Worm (Caenorhabditis elegans) whole organism, late embryonic: Measurements from ENCODE around the gene Y116A8B.1.

ENCODE experiments used
- K02D7.2 ChIP-seq: sonication (generic microtip); optimal IDR thresholded peaks from 2 replicates; lab custom pipeline; 2017; ENCODE audit warnings: mild to moderate bottlenecking, missing genetic modification characterization, missing compliant biosample characterization
- K09A11.1 ChIP-seq: sonication (generic microtip); optimal IDR thresholded peaks from 2 replicates; lab custom pipeline; 2017; ENCODE audit warnings: antibody characterized with exemption, mild to moderate bottlenecking, missing genetic modification characterization, missing compliant biosample characterization; ENCODE audit not compliant: insufficient read depth
- Y22D7AL.16 ChIP-seq: sonication (generic microtip); optimal IDR thresholded peaks from 2 replicates; lab custom pipeline; 2016; ENCODE audit warnings: missing genetic modification characterization, missing compliant biosample characterization
- ahr-1 ChIP-seq: sonication (generic microtip); optimal IDR thresholded peaks from 2 replicates; lab custom pipeline; 2016; ENCODE audit warnings: missing genetic modification characterization, missing compliant biosample characterization
- ceh-18 ChIP-seq: sonication (generic microtip); optimal IDR thresholded peaks from 2 replicates; lab custom pipeline; 2016; ENCODE audit warnings: missing genetic modification characterization, missing compliant biosample characterization
- ceh-19 ChIP-seq: fragments of 200-800 bp; sonication (Bioruptor generic); optimal IDR thresholded peaks from 2 replicates; lab custom pipeline; 2018; ENCODE audit warnings: mild to moderate bottlenecking, missing genetic modification characterization, missing compliant biosample characterization
- ceh-22 ChIP-seq: sonication (generic microtip); optimal IDR thresholded peaks from 2 replicates; lab custom pipeline; 2017; ENCODE audit warnings: missing biosample characterization, missing genetic modification characterization
- ceh-48 ChIP-seq: sonication (generic microtip); optimal IDR thresholded peaks from 2 replicates; lab custom pipeline; 2016; ENCODE audit warnings: missing genetic modification characterization, inconsistent platforms, missing compliant biosample characterization
- ceh-6 ChIP-seq: fragments of 200-800 bp; sonication (Bioruptor generic); optimal IDR thresholded peaks from 2 replicates; lab custom pipeline; 2018; ENCODE audit warnings: mild to moderate bottlenecking, missing genetic modification characterization, missing compliant biosample characterization
- che-1 ChIP-seq: sonication (generic microtip); optimal IDR thresholded peaks from 2 replicates; lab custom pipeline; 2016; ENCODE audit warnings: mild to moderate bottlenecking, missing genetic modification characterization, missing compliant biosample characterization
- dmd-4 ChIP-seq: sonication (generic microtip); optimal IDR thresholded peaks from 2 replicates; lab custom pipeline; 2016; ENCODE audit warnings: borderline replicate concordance, missing genetic modification characterization, missing compliant biosample characterization
- elt-2 ChIP-seq: sonication (generic microtip); optimal IDR thresholded peaks from 2 replicates; lab custom pipeline; 2016; ENCODE audit warnings: missing genetic modification reagents, missing genetic modification characterization, missing compliant biosample characterization
- elt-4 ChIP-seq: sonication (generic microtip); optimal IDR thresholded peaks from 2 replicates; lab custom pipeline; 2016; ENCODE audit warnings: missing genetic modification characterization, missing compliant biosample characterization
- ets-4 ChIP-seq: sonication (generic microtip); optimal IDR thresholded peaks from 2 replicates; lab custom pipeline; 2016; ENCODE audit warnings: missing genetic modification characterization, missing compliant biosample characterization
- gmeb-2 ChIP-seq: sonication (generic microtip); optimal IDR thresholded peaks from 2 replicates; lab custom pipeline; 2016; ENCODE audit warnings: missing genetic modification characterization, inconsistent platforms, missing compliant biosample characterization
- hlh-8 ChIP-seq: sonication (generic microtip); optimal IDR thresholded peaks from 2 replicates; lab custom pipeline; 2016; ENCODE audit warnings: missing genotype, missing genetic modification characterization, missing compliant biosample characterization
- lim-6 ChIP-seq: sonication (generic microtip); optimal IDR thresholded peaks from 2 replicates; lab custom pipeline; 2016; ENCODE audit warnings: missing genetic modification characterization, missing compliant biosample characterization
- nhr-11 ChIP-seq: fragments of 150-350 bp; optimal IDR thresholded peaks from 2 replicates; lab custom pipeline; 2014; ENCODE audit warnings: missing biosample characterization, missing genetic modification characterization
- pat-9 ChIP-seq: fragments of 200-800 bp; sonication (Bioruptor generic); optimal IDR thresholded peaks from 2 replicates; lab custom pipeline; 2018; ENCODE audit warnings: mild to moderate bottlenecking, missing genetic modification characterization, moderate library complexity, missing compliant biosample characterization
- pqm-1 ChIP-seq: sonication (generic microtip); optimal IDR thresholded peaks from 2 replicates; lab custom pipeline; 2016; ENCODE audit warnings: missing genetic modification characterization, missing compliant biosample characterization
- pros-1 ChIP-seq: fragments of 150-350 bp; optimal IDR thresholded peaks from 2 replicates; lab custom pipeline; 2014; ENCODE audit warnings: missing biosample characterization, missing genetic modification reagents, missing genetic modification characterization
- ref-2 ChIP-seq: sonication (generic microtip); optimal IDR thresholded peaks from 2 replicates; lab custom pipeline; 2016; ENCODE audit warnings: missing genetic modification characterization, missing compliant biosample characterization
- sox-4 ChIP-seq: sonication (generic microtip); optimal IDR thresholded peaks from 2 replicates; lab custom pipeline; 2017; ENCODE audit warnings: mild to moderate bottlenecking, missing genetic modification characterization, inconsistent platforms, missing compliant biosample characterization
- syd-9 ChIP-seq: sonication (generic microtip); optimal IDR thresholded peaks from 2 replicates; lab custom pipeline; 2016; ENCODE audit warnings: mild to moderate bottlenecking, missing genetic modification characterization, moderate library complexity, missing compliant biosample characterization
- tbx-2 ChIP-seq: sonication (generic microtip); optimal IDR thresholded peaks from 2 replicates; lab custom pipeline; 2016; ENCODE audit warnings: missing genetic modification characterization, missing compliant biosample characterization
- unc-42 ChIP-seq: sonication (generic microtip); optimal IDR thresholded peaks from 2 replicates; lab custom pipeline; 2016; ENCODE audit warnings: missing genotype, missing genetic modification characterization, missing compliant biosample characterization
- unc-55 ChIP-seq: sonication (generic microtip); optimal IDR thresholded peaks from 2 replicates; lab custom pipeline; 2017; ENCODE audit warnings: missing biosample characterization, missing genetic modification reagents, missing genetic modification characterization
- unc-86 ChIP-seq: sonication (generic microtip); optimal IDR thresholded peaks from 2 replicates; lab custom pipeline; 2016; ENCODE audit warnings: missing genetic modification characterization, missing compliant biosample characterization
- ztf-16 ChIP-seq: sonication (generic microtip); optimal IDR thresholded peaks from 2 replicates; lab custom pipeline; 2017; ENCODE audit warnings: missing genetic modification characterization, missing compliant biosample characterization

Y116A8B.1 gene

ce11 chrIV:17233494-17233893 is 17.3 kb downstream of the Y116A8B.1 start:
- TF ChIP-seq elt-4 (tag; lab: Kevin White, UChicago) (no peak), ets-4 (tag; lab: Kevin White, UChicago) (no peak), ceh-22 (tag; lab: Kevin White, UChicago) (no peak), ahr-1 (tag; lab: Kevin White, UChicago) (no peak), unc-42 (tag; lab: Kevin White, UChicago) (peak; percentile 94), ceh-48 (no peak)

ce11 chrIV:17237029-17237428 is 20.9 kb downstream of the Y116A8B.1 start:
- peak; percentile 34 for TF ChIP-seq unc-42 (tag; lab: Kevin White, UChicago)
- no peak for TF ChIP-seq che-1 (tag; lab: Kevin White, UChicago)
- TF ChIP-seq, all 69 proteins: peak for 1

DNA sequence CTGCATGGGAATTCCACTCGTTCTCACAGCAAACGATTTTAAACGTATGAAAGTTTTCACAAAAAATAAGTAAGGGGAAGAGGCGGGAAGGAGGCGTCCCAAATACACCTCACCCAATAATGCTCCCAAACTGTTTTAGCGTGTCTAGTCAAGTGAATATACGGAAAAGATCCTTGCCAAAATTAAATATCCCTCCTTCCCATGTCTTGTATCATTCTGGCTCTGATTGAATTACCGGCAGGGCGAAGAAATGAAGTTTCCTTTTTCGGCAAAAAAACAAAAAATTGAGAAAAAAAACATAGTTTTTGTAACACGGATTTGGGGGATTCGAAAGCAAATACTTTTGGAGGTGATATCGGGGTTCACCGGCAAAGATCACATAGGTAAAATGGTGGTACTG is 22.8 kb downstream of the Y116A8B.1 start:
- peak; percentile 71 for TF ChIP-seq unc-42 (tag; lab: Kevin White, UChicago)
- no peak for TF ChIP-seq pros-1 (tag; lab: Kevin White, UChicago)

DNA sequence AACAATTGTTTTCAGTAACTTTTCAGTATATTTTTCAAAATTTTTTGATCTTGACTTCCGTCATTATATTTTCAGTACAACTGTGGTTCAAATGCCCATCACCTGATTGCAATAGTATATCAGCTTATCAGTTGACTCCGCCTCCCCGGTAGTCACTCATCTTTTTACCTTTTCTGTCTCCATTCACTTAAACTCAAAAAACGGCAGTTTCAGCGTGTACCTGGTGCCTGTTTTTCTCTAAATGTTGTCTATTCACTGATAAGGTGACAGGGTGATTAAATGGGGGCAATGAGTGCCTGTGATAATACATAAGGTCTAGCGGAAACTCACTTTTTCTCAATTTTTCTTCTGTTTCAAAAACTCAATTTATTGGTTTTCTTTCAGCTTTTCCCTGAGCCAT is 29.1 kb downstream of the Y116A8B.1 start, which contains the start of gene ZK550.2:
TSS of gene ZK550.2 (plus strand) at position 385 of the 400 bp plus-strand sequence.
- TF ChIP-seq unc-86 (tag; lab: Kevin White, UChicago) (no peak), pqm-1 (peak; percentile 54), K09A11.1 (tag; lab: Kevin White, UChicago) (no peak), K02D7.2 (tag; lab: Kevin White, UChicago) (no peak), elt-2 (tag; lab: Kevin White, UChicago) (peak; percentile 85), unc-55 (GFP tag; lab: Kevin White, UChicago) (no peak), che-1 (tag; lab: Kevin White, UChicago) (no peak), Y22D7AL.16 (tag; lab: Kevin White, UChicago) (no peak), ceh-48 (no peak), ref-2 (tag; lab: Kevin White, UChicago) (no peak), syd-9 (tag; lab: Kevin White, UChicago) (no peak), ahr-1 (tag; lab: Kevin White, UChicago) (no peak)

DNA sequence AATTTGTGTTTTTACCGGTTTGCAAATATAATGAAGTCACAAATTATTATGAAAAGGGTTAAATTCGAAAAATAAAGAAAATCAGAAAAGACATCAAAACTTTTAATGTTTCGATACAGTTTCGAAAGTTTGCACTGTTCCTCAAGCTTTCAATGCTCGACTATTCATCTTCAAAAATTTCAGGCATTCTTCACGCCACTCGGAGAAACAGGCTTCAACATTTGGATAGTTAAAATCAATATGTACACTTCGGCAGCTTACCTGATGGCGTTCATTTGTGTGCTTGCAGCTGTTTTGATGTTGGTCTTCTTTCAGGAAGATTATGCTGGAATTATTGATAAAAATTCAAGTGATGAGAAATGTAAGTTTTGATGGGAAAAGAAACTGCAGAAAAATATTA is 31.0 kb downstream of the Y116A8B.1 start:
- TF ChIP-seq ceh-6 (no peak), unc-86 (tag; lab: Kevin White, UChicago) (no peak), nhr-11 (tag; lab: Kevin White, UChicago) (no peak), ceh-19 (GFP tag; lab: Kevin White, UChicago) (no peak), hlh-8 (tag; lab: Kevin White, UChicago) (no peak), gmeb-2 (tag; lab: Kevin White, UChicago) (no peak), elt-4 (tag; lab: Kevin White, UChicago) (no peak), ztf-16 (tag; lab: Kevin White, UChicago) (no peak)

- TF ChIP-seq gmeb-2 (tag; lab: Kevin White, UChicago) (no peak), K02D7.2 (tag; lab: Kevin White, UChicago) (no peak), unc-42 (tag; lab: Kevin White, UChicago) (no peak), syd-9 (tag; lab: Kevin White, UChicago) (no peak), K09A11.1 (tag; lab: Kevin White, UChicago) (no peak), pat-9 (tag; lab: Kevin White, UChicago) (no peak), ceh-18 (tag; lab: Kevin White, UChicago) (no peak), ets-4 (tag; lab: Kevin White, UChicago) (no peak), dmd-4 (no peak), tbx-2 (no peak), Y22D7AL.16 (tag; lab: Kevin White, UChicago) (no peak), sox-4 (tag; lab: Kevin White, UChicago) (no peak), lim-6 (tag; lab: Kevin White, UChicago) (no peak)
Observed at ce11 chrIV:17248538-17248937, 32.4 kb downstream of the Y116A8B.1 start.
